Worm (Caenorhabditis elegans) whole organism, L2 larva: Measurements from ENCODE around the gene C09F5.3.

Experiments
- C34F6.9 ChIP-seq: fragments of 150-350 bp; optimal IDR thresholded peaks from 2 replicates; lab custom pipeline; 2014; ENCODE audit warnings: missing biosample characterization, missing genetic modification characterization
- F13H6.1 ChIP-seq: sonication (generic microtip); optimal IDR thresholded peaks from 2 replicates; lab custom pipeline; 2016; ENCODE audit warnings: missing genetic modification characterization, missing compliant biosample characterization
- Y55F3AM.14 ChIP-seq: fragments of 200-800 bp; sonication (Bioruptor generic); optimal IDR thresholded peaks from 2 replicates; lab custom pipeline; 2018; ENCODE audit warnings: mild to moderate bottlenecking, missing genetic modification characterization, missing compliant biosample characterization
- ZK546.5 ChIP-seq: sonication (generic microtip); optimal IDR thresholded peaks from 2 replicates; lab custom pipeline; 2017; ENCODE audit warnings: missing biosample characterization, missing genetic modification characterization
- alr-1 ChIP-seq: fragments of 150-350 bp; optimal IDR thresholded peaks from 2 replicates; lab custom pipeline; 2014; ENCODE audit warnings: missing biosample characterization, missing genetic modification characterization
- aly-2 ChIP-seq: fragments of 150-350 bp; optimal IDR thresholded peaks from 2 replicates; lab custom pipeline; 2014; ENCODE audit warnings: missing biosample characterization, missing genetic modification characterization
- ama-1 ChIP-seq: fragments of 150-350 bp; optimal IDR thresholded peaks from 2 replicates; lab custom pipeline; 2018; ENCODE audit warnings: inconsistent platforms
- blmp-1 ChIP-seq: sonication (generic microtip); optimal IDR thresholded peaks from 2 replicates; lab custom pipeline; 2017; ENCODE audit warnings: missing genetic modification characterization, mild to moderate bottlenecking, missing compliant biosample characterization, antibody characterized with exemption, moderate library complexity; ENCODE audit not compliant: insufficient read depth
- ceh-16 ChIP-seq: fragments of 150-350 bp; optimal IDR thresholded peaks from 2 replicates; lab custom pipeline; 2014; ENCODE audit warnings: missing biosample characterization, missing genetic modification characterization
- ceh-82 ChIP-seq: fragments of 150-350 bp; optimal IDR thresholded peaks from 2 replicates; lab custom pipeline; 2014; ENCODE audit warnings: missing biosample characterization, missing genetic modification characterization
- crh-2 ChIP-seq: sonication (generic microtip); optimal IDR thresholded peaks from 2 replicates; lab custom pipeline; 2017; ENCODE audit warnings: missing biosample characterization, missing genetic modification characterization
- dmd-4 ChIP-seq: sonication (generic microtip); optimal IDR thresholded peaks from 2 replicates; lab custom pipeline; 2017; ENCODE audit warnings: missing biosample characterization, missing genetic modification characterization
- egl-27 ChIP-seq: sonication (generic microtip); optimal IDR thresholded peaks from 3 replicates; lab custom pipeline; 2017; ENCODE audit warnings: missing biosample characterization, missing genetic modification reagents, missing genetic modification characterization
- elt-1 ChIP-seq: fragments of 150-350 bp; optimal IDR thresholded peaks from 2 replicates; lab custom pipeline; 2014; ENCODE audit warnings: missing biosample characterization, missing genetic modification characterization
- elt-3 ChIP-seq: sonication (generic microtip); optimal IDR thresholded peaks from 2 replicates; lab custom pipeline; 2017; ENCODE audit warnings: missing biosample characterization, missing genetic modification characterization
- gmeb-1 ChIP-seq: fragments of 150-350 bp; optimal IDR thresholded peaks from 2 replicates; lab custom pipeline; 2014; ENCODE audit warnings: missing biosample characterization, missing genetic modification characterization
- lin-11 ChIP-seq: fragments of 150-350 bp; sonication (generic microtip); optimal IDR thresholded peaks from 2 replicates; lab custom pipeline; 2014; ENCODE audit warnings: missing biosample characterization, missing genetic modification characterization, inconsistent platforms, mixed read lengths
- lin-13 ChIP-seq: fragments of 150-350 bp; optimal IDR thresholded peaks from 2 replicates; lab custom pipeline; 2014; ENCODE audit warnings: missing biosample characterization, missing genetic modification reagents, missing genetic modification characterization
- lin-39 ChIP-seq: fragments of 150-350 bp; optimal IDR thresholded peaks from 2 replicates; lab custom pipeline; 2014; ENCODE audit warnings: missing biosample characterization, missing genetic modification reagents, missing genetic modification characterization
- lsy-2 ChIP-seq, 2 experiments: fragments of 150-350 bp in 1 of 2; sonication (generic microtip) in 1 of 2; optimal IDR thresholded peaks; 2 replicates each; lab custom pipeline; 2014 to 2017; ENCODE audit warnings: missing biosample characterization in 2 of 2, missing genetic modification characterization in 2 of 2
- mab-5 ChIP-seq: fragments of 150-350 bp; optimal IDR thresholded peaks from 2 replicates; lab custom pipeline; 2014; ENCODE audit warnings: missing biosample characterization, missing genetic modification characterization
- mbf-1 ChIP-seq: sonication (generic microtip); optimal IDR thresholded peaks from 2 replicates; lab custom pipeline; 2017; ENCODE audit warnings: missing biosample characterization, missing genetic modification characterization
- mdl-1 ChIP-seq, 2 experiments: fragments of 150-350 bp in 1 of 2; sonication (generic microtip) in 1 of 2; optimal IDR thresholded peaks; 2 replicates each; lab custom pipeline; 2017; ENCODE audit warnings: missing biosample characterization in 2 of 2, missing genetic modification characterization in 2 of 2
- nhr-10 ChIP-seq: sonication (generic microtip); optimal IDR thresholded peaks from 2 replicates; lab custom pipeline; 2017; ENCODE audit warnings: missing biosample characterization, missing genetic modification characterization
- nhr-11 ChIP-seq: fragments of 150-350 bp; optimal IDR thresholded peaks from 2 replicates; lab custom pipeline; 2014; ENCODE audit warnings: missing biosample characterization, missing genetic modification characterization
- nhr-12 ChIP-seq: fragments of 150-350 bp; optimal IDR thresholded peaks from 2 replicates; lab custom pipeline; 2014; ENCODE audit warnings: missing biosample characterization, missing genetic modification characterization
- nhr-21 ChIP-seq: fragments of 150-350 bp; optimal IDR thresholded peaks from 2 replicates; lab custom pipeline; 2014; ENCODE audit warnings: missing biosample characterization, missing genetic modification characterization
- nhr-23 ChIP-seq: fragments of 150-350 bp; optimal IDR thresholded peaks from 2 replicates; lab custom pipeline; 2014; ENCODE audit warnings: missing biosample characterization, missing genetic modification reagents, missing genetic modification characterization
- nhr-6 ChIP-seq: fragments of 150-350 bp; optimal IDR thresholded peaks from 2 replicates; lab custom pipeline; 2014; ENCODE audit warnings: missing biosample characterization, missing genetic modification characterization
- nhr-77 ChIP-seq: fragments of 150-350 bp; optimal IDR thresholded peaks from 2 replicates; lab custom pipeline; 2014; ENCODE audit warnings: missing biosample characterization, missing genetic modification characterization
- peb-1 ChIP-seq: fragments of 150-350 bp; optimal IDR thresholded peaks from 2 replicates; lab custom pipeline; 2014; ENCODE audit warnings: missing biosample characterization, missing genetic modification characterization
- sem-4 ChIP-seq: fragments of 150-350 bp; optimal IDR thresholded peaks from 2 replicates; lab custom pipeline; 2014; ENCODE audit warnings: missing biosample characterization, missing genetic modification reagents, missing genetic modification characterization
- skn-1 ChIP-seq: sonication (generic microtip); optimal IDR thresholded peaks from 2 replicates; lab custom pipeline; 2017; ENCODE audit warnings: missing biosample characterization, missing genetic modification characterization
- sma-3 ChIP-seq: sonication (generic microtip); optimal IDR thresholded peaks from 2 replicates; lab custom pipeline; 2016; ENCODE audit warnings: missing genetic modification reagents, missing genetic modification characterization, missing compliant biosample characterization
- sma-9 ChIP-seq, 2 experiments: fragments of 150-350 bp in 1 of 2; sonication (generic microtip) in 1 of 2; optimal IDR thresholded peaks; 2 replicates each; lab custom pipeline; 2014 to 2016; ENCODE audit warnings: missing genetic modification characterization in 2 of 2, mild to moderate bottlenecking in 1 of 2, missing biosample characterization in 1 of 2, missing compliant biosample characterization in 1 of 2, missing genetic modification reagents in 1 of 2, moderate library complexity in 1 of 2
- snpc-4 ChIP-seq: fragments of 150-350 bp; optimal IDR thresholded peaks from 2 replicates; lab custom pipeline; 2014; ENCODE audit warnings: missing biosample characterization, missing genetic modification characterization
- unc-39 ChIP-seq: fragments of 150-350 bp; optimal IDR thresholded peaks from 2 replicates; lab custom pipeline; 2014; ENCODE audit warnings: missing biosample characterization, missing genetic modification characterization
- unc-55 ChIP-seq: fragments of 150-350 bp; sonication (generic microtip); optimal IDR thresholded peaks from 3 replicates; lab custom pipeline; 2014; ENCODE audit warnings: missing biosample characterization, missing genetic modification reagents, missing genetic modification characterization
- unc-62 ChIP-seq: fragments of 150-350 bp; optimal IDR thresholded peaks from 2 replicates; lab custom pipeline; 2014; ENCODE audit warnings: missing biosample characterization, missing genetic modification reagents, missing genetic modification characterization
- ztf-1 ChIP-seq: fragments of 200-800 bp; sonication (Bioruptor generic); conservative IDR thresholded peaks from 2 replicates; pipeline ENCODE4 v1.3.6; 2022; ENCODE audit warnings: missing genetic modification characterization, missing compliant biosample characterization
- ztf-11 ChIP-seq: sonication (generic microtip); optimal IDR thresholded peaks from 2 replicates; lab custom pipeline; 2017; ENCODE audit warnings: missing biosample characterization, missing genetic modification characterization

C09F5.3 gene

DNA sequence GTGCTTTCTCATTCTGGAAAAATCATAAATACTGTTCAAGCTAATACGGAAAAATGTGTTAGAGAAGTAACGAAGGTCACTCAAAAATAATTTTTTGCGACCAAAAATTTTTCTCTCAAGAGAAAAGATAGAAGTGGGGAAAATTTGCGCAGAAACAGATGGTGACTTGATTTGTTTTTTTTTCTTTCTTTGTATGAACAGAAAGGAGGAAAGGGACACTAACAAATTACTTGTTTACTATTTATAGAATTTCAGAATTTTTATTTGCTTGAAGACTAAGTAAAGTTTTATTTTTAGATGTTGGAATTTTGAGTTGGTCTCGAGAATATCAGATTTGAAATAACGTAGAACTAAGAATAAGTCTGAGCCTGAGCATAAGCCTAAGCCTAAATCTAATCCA is 18.3 kb upstream of the C09F5.3 start, which contains the start of gene W02B3.4:
W02B3.4 (minus strand) TSS at position 101 of the 400 bp plus-strand sequence.
- no peak for TF ChIP-seq alr-1 (tag; lab: Kevin White, UChicago)
- no peak for TF ChIP-seq sma-3 (GFP tag; lab: Kevin White, UChicago)
- no peak for TF ChIP-seq lin-11
- no peak for TF ChIP-seq ceh-82 (tag; lab: Kevin White, UChicago)
- no peak for TF ChIP-seq nhr-21 (tag; lab: Kevin White, UChicago)
- no peak for TF ChIP-seq snpc-4 (tag; lab: Kevin White, UChicago)
- no peak for TF ChIP-seq gmeb-1 (tag; lab: Kevin White, UChicago)
- no peak for TF ChIP-seq nhr-23
- TF ChIP-seq ztf-11, result no peak
- TF ChIP-seq nhr-77 (tag; lab: Kevin White, UChicago), result no peak
- no peak for TF ChIP-seq nhr-10
- no peak for TF ChIP-seq aly-2
- no peak for TF ChIP-seq elt-1 (tag; lab: Kevin White, UChicago)
- no peak for TF ChIP-seq ama-1 (lab: Kevin White, UChicago)
- no peak for TF ChIP-seq crh-2 (tag; lab: Kevin White, UChicago)

DNA sequence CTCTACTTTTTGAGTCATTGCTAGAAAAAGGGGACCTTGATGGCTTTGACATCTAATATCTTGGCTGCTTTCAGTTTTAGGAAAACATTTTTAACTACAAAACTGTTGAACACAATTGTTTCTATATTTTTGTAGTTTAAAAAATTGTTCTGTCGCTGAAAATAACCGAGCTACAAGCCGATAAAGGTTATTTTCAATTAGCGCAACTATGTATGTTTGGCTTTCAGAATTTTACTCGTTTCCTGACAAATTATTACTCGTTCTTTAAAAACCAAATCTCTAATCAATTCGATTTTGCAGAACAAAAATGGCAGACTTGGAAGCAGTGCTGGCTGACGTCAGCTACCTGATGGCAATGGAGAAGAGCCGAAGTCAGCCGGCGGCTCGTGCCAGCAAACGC is 10.8 kb upstream of the C09F5.3 start, which contains the start of gene grk-2:
grk-2 (plus strand) TSS at position 301 of the 400 bp plus-strand sequence.
- TF ChIP-seq lin-13 (GFP tag; lab: Kevin White, UChicago) (no peak), mdl-1 (tag; optimal IDR thresholded peaks at IDR 0.05; lab: Kevin White, UChicago) (no peak), ztf-1 (GFP tag; lab: Robert Waterston, UW) (no peak), ama-1 (lab: Kevin White, UChicago) (no peak), aly-2 (no peak), nhr-11 (tag; lab: Kevin White, UChicago) (no peak), ZK546.5 (tag; lab: Kevin White, UChicago) (no peak), ztf-11 (no peak), unc-62 (GFP tag; lab: Kevin White, UChicago) (no peak), elt-3 (tag; lab: Kevin White, UChicago) (no peak), dmd-4 (tag; lab: Kevin White, UChicago) (no peak), unc-39 (tag; lab: Kevin White, UChicago) (no peak), lin-39 (no peak), mbf-1 (tag; lab: Kevin White, UChicago) (no peak)

DNA sequence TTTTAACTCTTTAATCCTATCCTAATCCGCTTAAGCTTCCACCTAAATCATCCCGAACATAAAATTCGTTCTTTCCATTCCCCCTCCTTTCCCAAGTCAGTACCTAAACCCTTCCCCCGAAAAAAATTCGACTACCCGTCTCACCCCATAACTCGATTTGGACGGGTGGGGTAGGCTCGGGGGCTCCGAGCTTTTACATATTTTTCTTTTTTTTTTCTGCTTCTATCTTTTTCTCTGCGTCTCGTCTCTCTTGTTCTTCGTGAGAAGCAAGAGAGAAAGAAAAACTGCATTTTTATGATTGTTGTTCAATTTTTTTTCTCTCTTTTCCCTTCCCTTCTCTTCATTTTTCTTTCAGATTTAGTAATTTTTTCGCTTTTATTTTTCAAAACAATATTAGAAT is 10.3 kb upstream of the C09F5.3 start:
- TF ChIP-seq ztf-11 (no peak), alr-1 (tag; lab: Kevin White, UChicago) (no peak), nhr-12 (tag; lab: Kevin White, UChicago) (no peak), Y55F3AM.14 (no peak), lin-39 (no peak), ZK546.5 (tag; lab: Kevin White, UChicago) (no peak), nhr-10 (no peak), C34F6.9 (tag; lab: Kevin White, UChicago) (peak; percentile 60), unc-39 (tag; lab: Kevin White, UChicago) (no peak), crh-2 (tag; lab: Kevin White, UChicago) (no peak), mab-5 (no peak), nhr-6 (tag; lab: Kevin White, UChicago) (no peak), lin-11 (no peak), blmp-1 (tag; lab: Kevin White, UChicago) (no peak), dmd-4 (tag; lab: Kevin White, UChicago) (no peak), F13H6.1 (tag; lab: Kevin White, UChicago) (peak; percentile 21), unc-55 (peak; percentile 27), skn-1 (tag; lab: Kevin White, UChicago) (no peak), ceh-16 (tag; lab: Kevin White, UChicago) (no peak), sma-9 (GFP tag; optimal IDR thresholded peaks at IDR 0.05; lab: Kevin White, UChicago) (no peak), sma-9 (tag; optimal IDR thresholded peaks at IDR 0.05; lab: Kevin White, UChicago) (no peak), egl-27 (tag; lab: Kevin White, UChicago) (no peak), lsy-2 (tag; optimal IDR thresholded peaks at IDR 0.05; lab: Kevin White, UChicago) (peak in 1 of 2 experiments; percentile 20), ztf-1 (GFP tag; lab: Robert Waterston, UW) (no peak), mbf-1 (tag; lab: Kevin White, UChicago) (no peak), unc-62 (GFP tag; lab: Kevin White, UChicago) (no peak), sma-3 (GFP tag; lab: Kevin White, UChicago) (no peak), mdl-1 (tag; optimal IDR thresholded peaks at IDR 0.05; lab: Kevin White, UChicago) (no peak), peb-1 (no peak), sem-4 (tag; lab: Kevin White, UChicago) (no peak), snpc-4 (tag; lab: Kevin White, UChicago) (no peak), nhr-77 (tag; lab: Kevin White, UChicago) (no peak)
